Fruit fly (Drosophila melanogaster): ENCODE results near the gene Cp15.

Gene Cp15

dm6 chr3L:8718602-8719001 is 9.7 kb upstream of the Cp15 start (continued):
- TF ChIP-seq CG31441 (GFP tag; IDR thresholded peaks at IDR 0.05) (peak; percentile 28; the same call in 1 of the 2 replicates), Hr39 (optimal IDR thresholded peaks at IDR 0.05) (no peak), CG8765 (GFP tag; IDR thresholded peaks at IDR 0.05) (no peak), CG10565 (GFP tag; optimal IDR thresholded peaks at IDR 0.05) (no peak), CG32532 (GFP tag; IDR thresholded peaks at IDR 0.05) (peak; percentile 62), knrl (GFP tag; IDR thresholded peaks at IDR 0.05; ENCODE audit: partially characterized antibody) (peak; percentile 77), gfzf (GFP tag; optimal IDR thresholded peaks at IDR 0.05) (peak; percentile 16), dpn (GFP tag; optimal IDR thresholded peaks at IDR 0.05) (no peak), Hmr (GFP tag; optimal IDR thresholded peaks at IDR 0.05) (peak; percentile 21), Med (GFP tag) (peak; percentile 78), dm (GFP tag; optimal IDR thresholded peaks at IDR 0.05) (no peak), CG10274 (GFP tag; optimal IDR thresholded peaks at IDR 0.05) (no peak), CG11504 (tag; optimal IDR thresholded peaks at IDR 0.05) (peak; percentile 52), Scr (GFP tag; IDR thresholded peaks at IDR 0.05; ENCODE audit: partially characterized antibody) (peak; percentile 77), E2f2 (GFP tag; IDR thresholded peaks at IDR 0.05) (peak; percentile 98), Ets97D (GFP tag; optimal IDR thresholded peaks at IDR 0.05) (peak; percentile 31), BEAF-32 (GFP tag; optimal IDR thresholded peaks at IDR 0.05) (peak; percentile 76), inv (GFP tag; IDR thresholded peaks at IDR 0.05; ENCODE audit: partially characterized antibody) (peak; percentile 63), bbx (GFP tag; IDR thresholded peaks at IDR 0.05; ENCODE audit: partially characterized antibody) (peak; percentile 82), bigmax (GFP tag; optimal IDR thresholded peaks at IDR 0.05) (peak; percentile 20), CG14860 (GFP tag; IDR thresholded peaks at IDR 0.05; ENCODE audit: partially characterized antibody) (peak; percentile 51; the same call in 1 of the 3 replicates), CG34224 (GFP tag; IDR thresholded peaks at IDR 0.05; ENCODE audit: partially characterized antibody) (peak; percentile 78), CG17829 (tag; optimal IDR thresholded peaks at IDR 0.05) (peak; percentile 58), CG30403 (GFP tag; optimal IDR thresholded peaks at IDR 0.05) (peak; percentile 27), slp2 (GFP tag; optimal IDR thresholded peaks at IDR 0.05) (no peak), jing (GFP tag; optimal IDR thresholded peaks at IDR 0.05) (no peak), Fer1 (GFP tag; optimal IDR thresholded peaks at IDR 0.05) (peak; percentile 38), bcd (GFP tag; optimal IDR thresholded peaks at IDR 0.05) (peak; percentile 7), en (GFP tag; optimal IDR thresholded peaks at IDR 0.05) (no peak), CG3726 (GFP tag; IDR thresholded peaks at IDR 0.05) (no peak), cg (GFP tag; optimal IDR thresholded peaks at IDR 0.05) (no peak), CG2120 (GFP tag; optimal IDR thresholded peaks at IDR 0.05) (peak; percentile 18), CkIIα-i1 (GFP tag; IDR thresholded peaks at IDR 0.05) (no peak), Lhr (GFP tag; optimal IDR thresholded peaks at IDR 0.05) (peak; percentile 29), HmgZ (tag; optimal IDR thresholded peaks at IDR 0.05) (peak; percentile 51), Ptx1 (GFP tag; IDR thresholded peaks at IDR 0.05) (0 out of 2 replicates have a peak, but pooled peaks have one; percentile 19), fd102C (GFP tag; optimal IDR thresholded peaks at IDR 0.05) (no peak), NFAT (GFP tag; IDR thresholded peaks at IDR 0.05) (peak; percentile 32; the same call in 1 of the 2 replicates), ase (GFP tag; IDR thresholded peaks at IDR 0.05) (peak; percentile 31; the same call in 1 of the 3 replicates), CG15514 (GFP tag; optimal IDR thresholded peaks at IDR 0.05) (peak; percentile 92), MBD-R2 (GFP tag; IDR thresholded peaks at IDR 0.05) (peak; percentile 28; the same call in 1 of the 2 replicates), CG14050 (GFP tag; IDR thresholded peaks at IDR 0.05) (no peak), Optix (GFP tag; IDR thresholded peaks at IDR 0.05) (no peak), amos (GFP tag; IDR thresholded peaks at IDR 0.05; ENCODE audit: partially characterized antibody) (peak; percentile 84), CG12236 (GFP tag; optimal IDR thresholded peaks at IDR 0.05) (no peak), CG14710 (tag; optimal IDR thresholded peaks at IDR 0.05) (peak; percentile 47), CG3281 (GFP tag; optimal IDR thresholded peaks at IDR 0.05) (no peak), CG18619 (GFP tag; optimal IDR thresholded peaks at IDR 0.05) (no peak), ERR (GFP tag; optimal IDR thresholded peaks at IDR 0.05) (no peak), Meics (GFP tag; optimal IDR thresholded peaks at IDR 0.05) (peak; percentile 19)

Data from whole organism, embryonic.